Fruit fly (Drosophila melanogaster): Measurements from ENCODE around the gene COX5A.

The COX5A gene

DNA sequence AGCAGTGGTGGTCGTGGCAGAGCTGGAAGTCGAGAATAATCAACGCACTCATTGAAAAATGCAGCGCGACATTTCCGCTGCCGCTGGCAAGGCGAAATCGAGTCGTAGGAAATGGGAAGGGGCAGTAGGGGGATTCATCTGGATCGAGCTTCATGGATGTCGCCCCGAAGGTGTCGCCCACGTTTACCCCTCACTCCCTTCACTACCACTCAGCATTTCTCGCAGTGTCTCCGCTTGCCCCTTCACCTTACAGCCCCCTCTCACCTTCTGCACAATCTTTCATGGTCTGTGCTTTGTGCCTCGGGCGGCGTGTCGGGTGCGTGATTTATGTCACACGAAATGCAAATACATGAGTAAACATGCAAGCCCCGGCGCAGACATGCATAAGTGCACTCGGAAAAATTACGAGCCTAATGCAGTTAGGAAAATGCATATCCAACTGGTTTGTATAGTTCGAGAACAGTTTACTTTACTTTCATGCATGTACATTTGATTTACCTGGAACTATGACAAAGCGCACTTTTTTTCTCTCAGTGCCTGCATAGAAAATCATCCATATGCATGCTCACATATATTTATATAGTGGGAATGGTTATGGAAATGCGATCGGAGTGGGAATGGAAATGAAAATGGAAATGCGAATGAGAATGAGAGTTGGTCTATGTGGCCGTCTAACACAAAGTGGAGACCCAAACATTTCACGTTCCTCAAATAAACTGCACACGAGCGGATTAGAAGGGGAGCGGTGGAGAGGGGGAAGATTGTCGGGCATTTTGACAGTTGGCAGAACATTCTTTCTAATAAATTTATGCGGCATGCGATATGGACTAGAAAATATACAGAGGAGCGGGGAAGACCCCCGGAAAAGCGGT is 30.5 kb downstream of the COX5A start (continued):
- TF ChIP-seq CG1832 (GFP tag; optimal IDR thresholded peaks at IDR 0.05) (no peak), CG14710 (tag; optimal IDR thresholded peaks at IDR 0.05) (peak; percentile 90), CG32532 (GFP tag; IDR thresholded peaks at IDR 0.05) (peak; percentile 14; the same call in 1 of the 2 replicates), E2f2 (GFP tag; IDR thresholded peaks at IDR 0.05) (peak; percentile 61; the same call in 1 of the 2 replicates), CG5180 (GFP tag; optimal IDR thresholded peaks at IDR 0.05) (peak; percentile 73), dysf (GFP tag; IDR thresholded peaks at IDR 0.05) (peak; percentile 87), Spps (tag; optimal IDR thresholded peaks at IDR 0.05) (peak; percentile 77), so (GFP tag; IDR thresholded peaks at IDR 0.05) (peak; percentile 84; the same call in 2 of the 3 replicates), PHDP (tag; optimal IDR thresholded peaks at IDR 0.05) (peak; percentile 89), CG2199 (GFP tag; IDR thresholded peaks at IDR 0.05) (peak; percentile 95), CG2712 (tag; optimal IDR thresholded peaks at IDR 0.05) (peak; percentile 96), MBD-R2 (GFP tag; IDR thresholded peaks at IDR 0.05) (peak; percentile 15; the same call in 1 of the 2 replicates), CG3407 (GFP tag; optimal IDR thresholded peaks at IDR 0.05) (peak; percentile 94), CG13287 (GFP tag; IDR thresholded peaks at IDR 0.05; ENCODE audit: partially characterized antibody) (no peak), TFAM (GFP tag; optimal IDR thresholded peaks at IDR 0.05) (peak; percentile 70), CG8944 (GFP tag; optimal IDR thresholded peaks at IDR 0.05) (peak; percentile 91), hth (optimal IDR thresholded peaks at IDR 0.05) (no peak), Fer3 (tag; optimal IDR thresholded peaks at IDR 0.05) (peak; percentile 68), CG11696 (GFP tag; IDR thresholded peaks at IDR 0.05) (peak; percentile 49; the same call in 1 of the 2 replicates), yki (optimal IDR thresholded peaks at IDR 0.05) (no peak), CG2875 (GFP tag; optimal IDR thresholded peaks at IDR 0.05) (peak; percentile 96), ERR (GFP tag; optimal IDR thresholded peaks at IDR 0.05) (peak; percentile 78), CG1792 (GFP tag; optimal IDR thresholded peaks at IDR 0.05) (peak; percentile 80), hkb (optimal IDR thresholded peaks at IDR 0.05) (no peak), hkb (GFP tag; IDR thresholded peaks at IDR 0.05) (peak; percentile 86), h (optimal IDR thresholded peaks at IDR 0.05) (no peak), CG16779 (GFP tag; IDR thresholded peaks at IDR 0.05) (peak; percentile 54; the same call in 1 of the 2 replicates), ftz-f1 (GFP tag; optimal IDR thresholded peaks at IDR 0.05) (no peak), YL-1 (GFP tag; optimal IDR thresholded peaks at IDR 0.05) (peak; percentile 11), Optix (GFP tag; IDR thresholded peaks at IDR 0.05) (peak; percentile 93), CG8765 (GFP tag; IDR thresholded peaks at IDR 0.05) (peak; percentile 35; the same call in 1 of the 2 replicates), kah (GFP tag; optimal IDR thresholded peaks at IDR 0.05) (peak; percentile 82), Asciz (GFP tag; optimal IDR thresholded peaks at IDR 0.05) (peak; percentile 96), cg (GFP tag; optimal IDR thresholded peaks at IDR 0.05) (peak; percentile 63), zen (tag; optimal IDR thresholded peaks at IDR 0.05) (peak; percentile 66), CG13624 (GFP tag; optimal IDR thresholded peaks at IDR 0.05) (peak; percentile 52), abd-A (tag; optimal IDR thresholded peaks at IDR 0.05) (peak; percentile 78), CG32772 (GFP tag; IDR thresholded peaks at IDR 0.05) (peak; percentile 95), pfk (GFP tag; optimal IDR thresholded peaks at IDR 0.05) (no peak), Vsx1 (GFP tag; optimal IDR thresholded peaks at IDR 0.05) (peak; percentile 71), Hey (tag; optimal IDR thresholded peaks at IDR 0.05) (peak; percentile 23), Oli (tag; optimal IDR thresholded peaks at IDR 0.05) (peak; percentile 92), HmgZ (tag; optimal IDR thresholded peaks at IDR 0.05) (peak; percentile 55), CG3281 (GFP tag; optimal IDR thresholded peaks at IDR 0.05) (peak; percentile 26), dmrt11E (tag; optimal IDR thresholded peaks at IDR 0.05) (peak; percentile 85), cad (GFP tag; optimal IDR thresholded peaks at IDR 0.05) (no peak), CG17186 (GFP tag; optimal IDR thresholded peaks at IDR 0.05) (peak; percentile 90), NC2α (GFP tag; optimal IDR thresholded peaks at IDR 0.05) (peak; percentile 86), CG1233 (GFP tag; optimal IDR thresholded peaks at IDR 0.05) (peak; percentile 82)

All from whole organism, embryonic.